Fruit fly (Drosophila melanogaster): ENCODE results near the gene CG4259.

DNA sequence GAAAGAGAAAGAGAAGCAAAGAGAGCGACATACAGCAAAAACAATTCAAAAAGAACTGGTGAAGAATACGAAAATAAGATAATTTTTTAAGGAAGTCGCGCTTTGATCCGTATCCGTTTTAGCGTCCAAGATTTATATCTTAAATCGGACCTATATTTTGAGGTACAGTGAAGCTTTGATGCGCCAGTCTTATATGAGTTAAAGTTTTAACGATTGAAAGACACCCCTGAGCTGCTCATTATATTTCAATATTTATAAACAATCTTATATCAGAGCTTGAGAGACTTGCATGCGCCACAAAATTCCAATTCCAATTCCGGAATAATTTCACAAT is 49.7 kb upstream of the CG4259 start:
- TF ChIP-seq pan (optimal IDR thresholded peaks at IDR 0.05) (no peak), psq (optimal IDR thresholded peaks at IDR 0.05) (no peak), usp (GFP tag; optimal IDR thresholded peaks at IDR 0.05) (no peak)
